Worm (Caenorhabditis elegans) whole organism, L4/young adult: ENCODE measurements around the gene tpra-1.

Source experiments
- dao-5 ChIP-seq: sonication (generic microtip); optimal IDR thresholded peaks from 2 replicates; lab custom pipeline; 2016; ENCODE audit warnings: missing genotype, missing genetic modification characterization, moderate library complexity, missing compliant biosample characterization
- him-1 ChIP-seq: sonication (generic microtip); optimal IDR thresholded peaks from 2 replicates; lab custom pipeline; 2016; ENCODE audit warnings: missing genotype, missing genetic modification reagents, missing genetic modification characterization, missing compliant biosample characterization

ce11 chrIV:8992786-8993185, 36.5 kb downstream of the tpra-1 start, which contains the start of gene mltn-12:
- no peak for TF ChIP-seq dao-5 (tag; lab: Kevin White, UChicago)
- TF ChIP-seq him-1 (tag; lab: Kevin White, UChicago) = no peak
